Worm (Caenorhabditis elegans) whole organism, L1 larva: ENCODE results near the gene egl-20.

Experiments used
- aha-1 ChIP-seq: fragments of 150-350 bp; optimal IDR thresholded peaks from 2 replicates; lab custom pipeline; 2014; ENCODE audit warnings: missing biosample characterization, missing genetic modification characterization
- ama-1 ChIP-seq: fragments of 150-350 bp; optimal IDR thresholded peaks from 2 replicates; lab custom pipeline; 2014
- lin-15B ChIP-seq: fragments of 150-350 bp; sonication (generic microtip); optimal IDR thresholded peaks from 3 replicates; lab custom pipeline; 2014; ENCODE audit warnings: missing biosample characterization, missing genetic modification characterization
- lir-3 ChIP-seq: sonication (generic microtip); optimal IDR thresholded peaks from 2 replicates; lab custom pipeline; 2016; ENCODE audit warnings: mild to moderate bottlenecking, missing genetic modification characterization, moderate library complexity, missing compliant biosample characterization; ENCODE audit not compliant: poor library complexity
- pqm-1 ChIP-seq: sonication (generic microtip); optimal IDR thresholded peaks from 3 replicates; lab custom pipeline; 2017; ENCODE audit warnings: missing biosample characterization, missing genetic modification characterization

DNA sequence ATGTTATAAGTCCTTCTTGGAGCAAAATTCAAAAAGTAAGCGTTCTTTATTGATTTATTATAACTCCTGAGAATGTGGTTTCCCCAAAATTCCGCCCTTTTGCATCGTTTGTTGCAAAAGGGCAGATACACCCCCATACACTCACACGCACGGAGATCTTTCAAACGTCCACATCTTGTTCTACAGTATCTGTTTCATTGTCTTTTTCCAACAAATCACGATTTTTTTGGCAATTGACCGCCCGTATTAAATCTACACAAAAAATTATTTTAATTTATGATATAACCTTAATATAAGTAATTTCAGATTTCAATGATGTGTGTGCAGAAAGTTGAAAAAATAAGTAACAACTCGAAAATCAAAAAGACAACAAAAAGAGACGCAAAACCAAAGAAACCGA lies 25.8 kb downstream of the egl-20 start, which contains the start of gene T13F2.4:
- TF ChIP-seq aha-1 (tag; lab: Kevin White, UChicago) (no peak), lin-15B (tag; lab: Kevin White, UChicago) (no peak), ama-1 (lab: Kevin White, UChicago) (no peak), pqm-1 (tag; lab: Kevin White, UChicago) (no peak), lir-3 (no peak)
